Worm (Caenorhabditis elegans) whole organism, L1 larva: Measurements from ENCODE around the gene exc-15.
A peak's percentile ranks its signal among the peaks of the same experiment; 100 is the strongest.

Source experiments
- C34B4.2 ChIP-seq: sonication (generic microtip); optimal IDR thresholded peaks from 2 replicates; lab custom pipeline; 2017; ENCODE audit warnings: mild to moderate bottlenecking, missing genetic modification characterization, missing compliant biosample characterization
- F16B12.6 ChIP-seq: fragments of 150-350 bp; optimal IDR thresholded peaks from 2 replicates; lab custom pipeline; 2014; ENCODE audit warnings: missing biosample characterization, missing genetic modification characterization
- Y116A8C.19 ChIP-seq: sonication (generic microtip); optimal IDR thresholded peaks from 2 replicates; lab custom pipeline; 2016; ENCODE audit warnings: missing compliant biosample characterization, missing genetic modification characterization, borderline replicate concordance
- aha-1 ChIP-seq: fragments of 150-350 bp; optimal IDR thresholded peaks from 2 replicates; lab custom pipeline; 2014; ENCODE audit warnings: missing biosample characterization, missing genetic modification characterization
- aly-2 ChIP-seq: fragments of 150-350 bp; optimal IDR thresholded peaks from 2 replicates; lab custom pipeline; 2014; ENCODE audit warnings: missing biosample characterization, missing genetic modification characterization
- blmp-1 ChIP-seq: fragments of 150-350 bp; optimal IDR thresholded peaks from 2 replicates; lab custom pipeline; 2014; ENCODE audit warnings: missing biosample characterization, missing genetic modification characterization
- ceh-8 ChIP-seq: fragments of 200-800 bp; sonication (Bioruptor generic); optimal IDR thresholded peaks from 2 replicates; lab custom pipeline; 2018; ENCODE audit warnings: mild to moderate bottlenecking, missing genetic modification characterization, moderate library complexity, missing compliant biosample characterization
- ceh-82 ChIP-seq, 3 experiments: fragments of 150-350 bp in 1 of 3; sonication (generic microtip) in 2 of 3; optimal IDR thresholded peaks; 2 replicates each; lab custom pipeline; 2014 to 2017; ENCODE audit warnings: missing biosample characterization in 3 of 3, missing genetic modification characterization in 3 of 3
- efl-1 ChIP-seq, 4 experiments: fragments of 150-350 bp; optimal IDR thresholded peaks in 3 of 4; peaks in 1 of 4; 1 replicate in 1 of 4; 2 replicates in 3 of 4; lab custom pipeline; 2014; ENCODE audit warnings: missing biosample characterization in 2 of 4, missing genetic modification characterization in 2 of 4, missing genetic modification reagents in 2 of 4
- efl-3 ChIP-seq: fragments of 200-800 bp; sonication (Bioruptor generic); optimal IDR thresholded peaks from 2 replicates; lab custom pipeline; 2018; ENCODE audit warnings: mild to moderate bottlenecking, missing genetic modification characterization, missing compliant biosample characterization
- egl-27 ChIP-seq, 2 experiments: fragments of 150-350 bp in 1 of 2; sonication (generic microtip); optimal IDR thresholded peaks; 3 replicates each; lab custom pipeline; 2017 to 2018; ENCODE audit warnings: missing biosample characterization in 2 of 2, missing genetic modification characterization in 2 of 2, missing genetic modification reagents in 2 of 2
- elt-2 ChIP-seq: sonication (generic microtip); optimal IDR thresholded peaks from 2 replicates; lab custom pipeline; 2016; ENCODE audit warnings: missing genetic modification characterization, mild to moderate bottlenecking, inconsistent platforms, missing compliant biosample characterization, missing genetic modification reagents
- elt-3 ChIP-seq, 6 experiments: fragments of 150-350 bp in 1 of 6; sonication (generic microtip); optimal IDR thresholded peaks; 2 replicates each; lab custom pipeline; 2017 to 2018; ENCODE audit warnings: missing biosample characterization in 6 of 6, missing genetic modification characterization in 6 of 6, inconsistent platforms in 1 of 6
- fkh-10 ChIP-seq: sonication (generic microtip); optimal IDR thresholded peaks from 2 replicates; lab custom pipeline; 2017; ENCODE audit warnings: missing biosample characterization, missing genetic modification reagents, missing genetic modification characterization
- fkh-4 ChIP-seq: sonication (generic microtip); optimal IDR thresholded peaks from 2 replicates; lab custom pipeline; 2016; ENCODE audit warnings: missing compliant biosample characterization, missing genetic modification characterization, borderline replicate concordance
- fkh-8 ChIP-seq: sonication (generic microtip); optimal IDR thresholded peaks from 2 replicates; lab custom pipeline; 2016; ENCODE audit warnings: mild to moderate bottlenecking, missing genetic modification characterization, missing compliant biosample characterization
- grh-1 ChIP-seq: fragments of 200-800 bp; sonication (Bioruptor generic); IDR thresholded peaks from 2 replicates; pipeline ENCODE4 v1.3.6; 2022; ENCODE audit warnings: missing genetic modification reagents, missing genetic modification characterization, missing compliant biosample characterization
- hpl-2 ChIP-seq: fragments of 150-350 bp; optimal IDR thresholded peaks from 2 replicates; lab custom pipeline; 2014; ENCODE audit warnings: missing biosample characterization, missing genetic modification reagents, missing genetic modification characterization
- isw-1 ChIP-seq: fragments of 200-800 bp; sonication (Bioruptor generic); IDR thresholded peaks from 2 replicates; pipeline ENCODE4 v1.3.6; 2022; ENCODE audit warnings: missing genetic modification characterization, missing compliant biosample characterization
- lin-13 ChIP-seq: fragments of 150-350 bp; optimal IDR thresholded peaks from 2 replicates; lab custom pipeline; 2014; ENCODE audit warnings: missing biosample characterization, missing genetic modification reagents, missing genetic modification characterization
- lin-14 ChIP-seq: fragments of 200-800 bp; sonication (Bioruptor generic); optimal IDR thresholded peaks from 2 replicates; lab custom pipeline; 2018; ENCODE audit warnings: mild to moderate bottlenecking, missing genetic modification characterization, moderate library complexity, missing compliant biosample characterization
- lin-35 ChIP-seq, 2 experiments: fragments of 150-350 bp; optimal IDR thresholded peaks; 2 replicates each; lab custom pipeline; 2014; ENCODE audit warnings: missing biosample characterization in 2 of 2, missing genetic modification characterization in 2 of 2, missing genetic modification reagents in 2 of 2
- lin-39 ChIP-seq: fragments of 150-350 bp; optimal IDR thresholded peaks from 2 replicates; lab custom pipeline; 2014; ENCODE audit warnings: missing biosample characterization, missing genetic modification reagents, missing genetic modification characterization
- mab-9 ChIP-seq: fragments of 200-800 bp; sonication (Bioruptor generic); IDR thresholded peaks from 2 replicates; pipeline ENCODE4 v1.3.6; 2022; ENCODE audit warnings: missing genetic modification reagents, missing genetic modification characterization, missing compliant biosample characterization
- mef-2 ChIP-seq: fragments of 150-350 bp; optimal IDR thresholded peaks from 2 replicates; lab custom pipeline; 2014; ENCODE audit warnings: missing biosample characterization, missing genetic modification characterization
- mep-1 ChIP-seq: fragments of 150-350 bp; optimal IDR thresholded peaks from 2 replicates; lab custom pipeline; 2014; ENCODE audit warnings: missing biosample characterization, missing genetic modification characterization
- nhr-237 ChIP-seq: fragments of 150-350 bp; optimal IDR thresholded peaks from 2 replicates; lab custom pipeline; 2014; ENCODE audit warnings: missing biosample characterization, missing genetic modification characterization
- nhr-28 ChIP-seq: fragments of 150-350 bp; optimal IDR thresholded peaks from 2 replicates; lab custom pipeline; 2014; ENCODE audit warnings: missing biosample characterization, missing genetic modification characterization
- nhr-85 ChIP-seq: sonication (generic microtip); peaks from one replicate; lab custom pipeline; 2016; ENCODE audit warnings: missing genetic modification characterization, inconsistent platforms, missing compliant biosample characterization
- nhr-90 ChIP-seq: sonication (generic microtip); optimal IDR thresholded peaks from 2 replicates; lab custom pipeline; 2016; ENCODE audit warnings: mild to moderate bottlenecking, missing genetic modification characterization, missing compliant biosample characterization; ENCODE audit not compliant: poor library complexity
- pag-3 ChIP-seq: sonication (generic microtip); optimal IDR thresholded peaks from 2 replicates; lab custom pipeline; 2017; ENCODE audit warnings: missing genetic modification characterization, mild to moderate bottlenecking, missing compliant biosample characterization, antibody characterized with exemption, borderline replicate concordance; ENCODE audit not compliant: insufficient read depth
- pax-3 ChIP-seq: fragments of 200-800 bp; sonication (Bioruptor generic); optimal IDR thresholded peaks from 2 replicates; lab custom pipeline; 2018; ENCODE audit warnings: mild to moderate bottlenecking, missing genetic modification characterization, moderate library complexity, missing compliant biosample characterization
- rnt-1 ChIP-seq: sonication (generic microtip); optimal IDR thresholded peaks from 2 replicates; lab custom pipeline; 2016; ENCODE audit warnings: mild to moderate bottlenecking, missing genetic modification characterization, moderate library complexity, missing compliant biosample characterization
- skn-1 ChIP-seq: fragments of 150-350 bp; optimal IDR thresholded peaks from 2 replicates; lab custom pipeline; 2014; ENCODE audit warnings: missing biosample characterization, missing genetic modification characterization
- snpc-4 ChIP-seq: fragments of 150-350 bp; optimal IDR thresholded peaks from 2 replicates; lab custom pipeline; 2014; ENCODE audit warnings: missing biosample characterization, missing genetic modification characterization
- sup-37 ChIP-seq: fragments of 200-800 bp; sonication (Bioruptor generic); optimal IDR thresholded peaks from 2 replicates; lab custom pipeline; 2018; ENCODE audit warnings: mild to moderate bottlenecking, missing genetic modification characterization, missing compliant biosample characterization
- swsn-7 ChIP-seq: sonication (generic microtip); optimal IDR thresholded peaks from 2 replicates; lab custom pipeline; 2016; ENCODE audit warnings: missing genetic modification characterization, missing compliant biosample characterization
- tbx-2 ChIP-seq: sonication (generic microtip); optimal IDR thresholded peaks from 2 replicates; lab custom pipeline; 2016; ENCODE audit warnings: missing genetic modification characterization, missing compliant biosample characterization
- unc-30 ChIP-seq: sonication (generic microtip); optimal IDR thresholded peaks from 2 replicates; lab custom pipeline; 2017; ENCODE audit warnings: missing biosample characterization, missing genetic modification characterization
- unc-86 ChIP-seq: sonication (generic microtip); optimal IDR thresholded peaks from 2 replicates; lab custom pipeline; 2016; ENCODE audit warnings: missing genetic modification characterization, missing compliant biosample characterization
- unc-98 ChIP-seq: fragments of 200-800 bp; sonication (Bioruptor generic); IDR thresholded peaks from 2 replicates; pipeline ENCODE4 v1.3.6; 2022; ENCODE audit warnings: missing genetic modification characterization, missing compliant biosample characterization
- vab-15 ChIP-seq: sonication (generic microtip); optimal IDR thresholded peaks from 2 replicates; lab custom pipeline; 2017; ENCODE audit warnings: missing genotype, mild to moderate bottlenecking, missing genetic modification characterization, missing compliant biosample characterization
- xbp-1 ChIP-seq: sonication (generic microtip); optimal IDR thresholded peaks from 2 replicates; lab custom pipeline; 2016; ENCODE audit warnings: missing genetic modification characterization, missing compliant biosample characterization
- zag-1 ChIP-seq: fragments of 150-350 bp; optimal IDR thresholded peaks from 2 replicates; lab custom pipeline; 2014; ENCODE audit warnings: missing biosample characterization, missing genetic modification characterization
- ztf-4 ChIP-seq: fragments of 150-350 bp; optimal IDR thresholded peaks from 2 replicates; lab custom pipeline; 2014; ENCODE audit warnings: missing biosample characterization, missing genetic modification characterization

Gene exc-15

DNA sequence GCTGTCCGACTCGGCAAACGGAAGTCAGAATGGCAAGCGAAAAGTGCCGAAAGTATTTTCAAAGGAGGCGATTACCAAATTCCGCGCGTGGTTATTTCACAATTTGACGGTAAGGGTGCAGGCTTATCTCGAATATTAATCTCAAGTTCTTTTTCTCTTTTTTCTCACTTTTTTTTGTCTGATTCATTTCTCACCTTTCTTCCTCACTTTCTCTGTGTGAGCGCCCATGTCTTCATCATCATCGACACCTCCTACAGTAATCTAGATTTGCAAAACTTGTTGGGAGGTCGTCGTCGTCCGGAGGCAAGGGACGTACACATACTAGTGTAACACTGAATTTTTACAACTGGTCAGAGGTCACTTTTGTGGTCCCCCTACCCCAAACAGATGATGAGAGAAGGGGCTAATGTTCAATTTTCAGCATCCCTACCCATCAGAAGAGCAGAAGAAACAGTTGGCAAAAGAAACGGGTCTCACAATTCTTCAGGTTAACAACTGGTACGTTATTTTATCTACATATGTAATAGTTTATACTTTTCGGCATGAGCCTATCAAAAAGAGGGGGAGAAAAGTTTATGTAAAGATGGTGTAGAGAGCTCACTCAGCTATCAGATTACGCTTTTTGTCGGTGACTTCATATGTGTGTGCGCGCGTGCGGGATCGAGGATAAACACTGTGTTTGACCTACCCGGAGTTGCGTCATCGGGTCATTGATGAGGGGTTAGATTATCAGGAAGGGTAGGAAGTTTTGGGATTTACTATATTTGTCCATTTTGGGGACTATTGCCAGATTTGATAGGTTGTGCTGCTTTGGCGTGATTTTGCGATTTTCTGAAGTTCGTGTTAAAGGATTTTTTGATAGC, 22.4 kb downstream of the exc-15 start (continued):
- TF ChIP-seq xbp-1 (tag; lab: Kevin White, UChicago) = no peak

DNA sequence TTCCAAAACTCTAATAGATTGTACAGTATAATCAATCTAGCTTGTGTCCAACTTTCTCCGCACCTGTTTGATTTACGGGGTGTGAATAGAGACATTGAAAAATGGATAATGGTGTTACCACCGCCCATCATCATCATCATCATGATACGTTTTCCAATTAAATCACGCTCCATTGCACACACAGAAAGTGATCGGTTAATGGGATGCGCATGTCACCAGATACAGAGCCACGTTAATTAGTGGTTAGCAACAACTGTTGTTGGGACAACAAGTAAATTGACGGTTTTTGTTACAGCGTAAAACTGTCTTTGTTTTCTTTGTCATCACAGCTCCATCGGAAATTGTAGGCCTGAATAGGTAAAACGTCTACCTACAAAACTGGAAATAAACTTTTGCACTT, 23.4 kb downstream of the exc-15 start:
- TF ChIP-seq blmp-1 (peak; percentile 15), mef-2 (no peak), ceh-8 (GFP tag; lab: Kevin White, UChicago) (no peak), skn-1 (no peak), mep-1 (no peak), rnt-1 (peak; percentile 10), fkh-8 (no peak), ztf-4 (no peak), nhr-237 (tag; lab: Kevin White, UChicago) (no peak), xbp-1 (tag; lab: Kevin White, UChicago) (no peak), hpl-2 (GFP tag; lab: Kevin White, UChicago) (no peak), pag-3 (tag; lab: Kevin White, UChicago) (no peak), aly-2 (no peak), nhr-85 (tag; lab: Kevin White, UChicago) (peak; percentile 77), lin-14 (GFP tag; lab: Kevin White, UChicago) (no peak), mab-9 (GFP tag; lab: Robert Waterston, UW) (no peak), unc-86 (tag; lab: Kevin White, UChicago) (no peak), tbx-2 (peak; percentile 3), unc-30 (no peak), sup-37 (GFP tag; lab: Kevin White, UChicago) (no peak), elt-2 (tag; lab: Kevin White, UChicago) (no peak), F16B12.6 (no peak)

DNA sequence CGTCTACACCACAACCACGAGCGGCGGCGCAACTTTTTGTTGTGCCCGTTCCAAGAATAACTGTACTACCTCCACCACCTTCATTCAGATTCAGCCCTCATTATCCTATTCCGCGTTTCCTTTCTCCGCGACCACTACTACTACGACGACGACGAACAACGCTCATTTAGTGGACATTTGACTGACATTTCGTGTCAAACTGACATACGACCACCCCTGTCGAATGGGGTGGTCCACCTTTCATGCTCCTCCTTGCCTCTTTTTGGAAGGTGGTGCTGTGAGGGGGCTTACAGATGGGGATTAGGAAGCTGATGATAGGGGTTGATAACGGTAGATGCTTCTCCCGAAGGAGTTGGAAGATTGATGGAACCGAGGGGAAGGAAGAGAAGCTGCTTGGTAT, 23.9 kb downstream of the exc-15 start:
- no peak for TF ChIP-seq Y116A8C.19 (tag; lab: Kevin White, UChicago)
- no peak for TF ChIP-seq lin-35 (GFP tag; optimal IDR thresholded peaks at IDR 0.05; lab: Kevin White, UChicago)
- no peak for TF ChIP-seq efl-1 (optimal IDR thresholded peaks at IDR 0.05; lab: Kevin White, UChicago)
- TF ChIP-seq efl-1 (GFP tag; optimal IDR thresholded peaks at IDR 0.05 in 1 of 2; lab: Kevin White, UChicago) = peak in 1 of 2 experiments; percentile 91

DNA sequence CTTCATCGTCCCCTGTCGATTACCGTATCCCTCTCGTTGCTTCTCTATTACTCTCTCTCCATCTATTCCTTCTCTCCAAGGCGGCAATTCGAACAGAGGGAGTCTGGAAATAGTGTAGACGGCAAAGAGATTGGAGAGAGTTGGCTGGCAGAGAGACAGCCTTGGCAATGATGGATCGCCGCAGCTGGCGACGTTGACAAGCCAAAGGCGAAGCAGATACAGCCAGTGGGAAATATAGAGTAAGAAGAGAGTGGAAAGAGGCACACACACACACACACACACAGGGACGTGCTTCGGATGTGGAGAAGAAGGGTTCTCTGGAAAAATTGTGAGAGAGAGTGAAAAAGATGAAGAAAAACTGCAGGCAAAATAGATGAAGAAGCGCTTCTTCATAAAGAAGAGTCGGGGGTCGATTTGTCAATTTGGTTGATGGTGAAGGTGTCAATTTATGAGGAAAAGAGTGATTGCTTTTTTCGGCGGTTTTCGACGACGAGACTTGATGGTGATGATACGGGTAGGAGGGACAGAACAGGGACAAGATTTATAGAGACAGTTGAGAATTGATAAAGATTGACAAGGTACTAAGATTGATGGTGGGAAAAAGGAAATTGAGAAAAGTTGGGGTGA, 24.7 kb downstream of the exc-15 start:
- no peak for TF ChIP-seq unc-30
- peak; percentile 36 for TF ChIP-seq lin-13
- TF ChIP-seq snpc-4 (tag; lab: Kevin White, UChicago) = no peak
- peak in 2 of 3 experiments; percentile 29 to 60 for TF ChIP-seq ceh-82 (tag; optimal IDR thresholded peaks at IDR 0.05; lab: Kevin White, UChicago)
- TF ChIP-seq elt-3 (tag; optimal IDR thresholded peaks at IDR 0.05; lab: Kevin White, UChicago) = peak in 4 of 6 experiments; percentile 18 to 56 (median 39)
- TF ChIP-seq aha-1 (tag; lab: Kevin White, UChicago) = no peak
- TF ChIP-seq grh-1 (GFP tag; lab: Robert Waterston, UW) = no peak
- TF ChIP-seq nhr-85 (tag; lab: Kevin White, UChicago) = peak; percentile 91
- peak; percentile 74 for TF ChIP-seq swsn-7 (tag; lab: Kevin White, UChicago)
- peak; percentile 92 for TF ChIP-seq lin-39
- no peak for TF ChIP-seq C34B4.2 (tag; lab: Kevin White, UChicago)
- no peak for TF ChIP-seq nhr-28
- TF ChIP-seq rnt-1 = peak; percentile 88
- TF ChIP-seq fkh-4 = no peak
- TF ChIP-seq unc-98 = no peak
- peak; percentile 68 for TF ChIP-seq vab-15 (tag; lab: Kevin White, UChicago)
- TF ChIP-seq pax-3 (tag; lab: Kevin White, UChicago) = no peak
- no peak for TF ChIP-seq zag-1 (tag; lab: Kevin White, UChicago)
- TF ChIP-seq efl-3 (GFP tag; lab: Kevin White, UChicago) = no peak
- TF ChIP-seq nhr-90 (tag; lab: Kevin White, UChicago) = peak; percentile 56
- no peak for TF ChIP-seq skn-1
- peak; percentile 81 for TF ChIP-seq pag-3 (tag; lab: Kevin White, UChicago)
- TF ChIP-seq nhr-237 (tag; lab: Kevin White, UChicago) = no peak
- no peak for TF ChIP-seq egl-27 (tag; optimal IDR thresholded peaks at IDR 0.05; lab: Kevin White, UChicago)
- TF ChIP-seq fkh-10 (GFP tag; lab: Kevin White, UChicago) = no peak
- peak; percentile 19; the same call in 1 of the 2 replicates for TF ChIP-seq isw-1
